Fruit fly (Drosophila melanogaster): ENCODE results near the gene CG11267.

The CG11267 gene

DNA sequence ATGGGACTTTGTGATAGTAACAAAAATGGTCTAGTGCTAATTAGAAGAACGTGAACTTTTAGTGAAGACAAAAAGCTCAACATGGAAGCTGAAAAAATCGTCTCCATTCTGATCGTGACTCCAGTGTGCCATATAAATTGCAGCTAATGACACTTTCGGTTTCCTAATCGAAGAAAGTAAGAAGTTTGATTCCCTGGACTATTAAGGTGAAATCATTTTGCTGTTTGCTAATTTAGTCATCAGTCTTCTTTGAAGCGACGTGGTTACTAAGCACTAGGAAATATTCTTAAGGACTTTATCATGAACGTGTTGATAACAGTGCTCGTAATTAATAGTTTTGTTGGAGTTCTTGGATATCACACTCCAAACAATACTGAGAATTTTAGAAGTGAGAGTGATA, 46.9 kb downstream of the CG11267 start, which contains the start of gene CG34429:
CG34429 (plus strand) TSS at position 301 of the 400 bp plus-strand sequence.
- TF ChIP-seq bab1 (GFP tag; optimal IDR thresholded peaks at IDR 0.05) (no peak), CG7045 (GFP tag; optimal IDR thresholded peaks at IDR 0.05) (no peak), cnc (optimal IDR thresholded peaks at IDR 0.05) (no peak), pad (GFP tag; optimal IDR thresholded peaks at IDR 0.05) (no peak), kay (GFP tag; ENCODE audit: borderline replicate concordance) (no peak), CG11617 (GFP tag; optimal IDR thresholded peaks at IDR 0.05) (no peak), Mnt (GFP tag; optimal IDR thresholded peaks at IDR 0.05) (no peak), cic (GFP tag; optimal IDR thresholded peaks at IDR 0.05) (no peak), Clk (GFP tag; optimal IDR thresholded peaks at IDR 0.05) (no peak), CG1620 (GFP tag; optimal IDR thresholded peaks at IDR 0.05) (no peak), toe (GFP tag; optimal IDR thresholded peaks at IDR 0.05) (no peak), Crg-1 (GFP tag; optimal IDR thresholded peaks at IDR 0.05) (no peak), Hr96 (GFP tag; optimal IDR thresholded peaks at IDR 0.05) (no peak), CG5204 (GFP tag; optimal IDR thresholded peaks at IDR 0.05) (no peak), CG33017 (tag; optimal IDR thresholded peaks at IDR 0.05) (no peak), CG7101 (tag; optimal IDR thresholded peaks at IDR 0.05) (no peak), CG14711 (tag; optimal IDR thresholded peaks at IDR 0.05) (no peak), tj (GFP tag; optimal IDR thresholded peaks at IDR 0.05) (no peak)

DNA sequence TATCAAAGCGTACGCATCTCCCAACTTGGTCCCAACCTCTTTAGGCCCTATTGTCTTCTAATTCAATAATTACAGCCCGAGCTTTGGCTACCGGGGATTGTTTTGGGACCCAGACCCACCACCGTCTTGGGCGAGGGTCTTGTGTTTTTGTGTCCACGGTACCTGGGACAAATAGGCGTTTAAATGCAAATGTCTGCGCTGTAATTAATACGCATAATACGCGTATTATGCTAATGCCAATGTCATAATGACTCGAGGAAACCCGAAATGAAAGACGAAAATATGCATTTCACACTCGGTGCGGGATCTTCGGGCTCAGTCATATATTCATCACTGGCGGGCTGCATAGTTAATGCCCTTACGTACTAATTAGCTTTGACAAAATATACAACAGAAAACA, 48.5 kb downstream of the CG11267 start:
- TF ChIP-seq CG14711 (tag; optimal IDR thresholded peaks at IDR 0.05), result no peak
- no peak for TF ChIP-seq Crg-1 (GFP tag; optimal IDR thresholded peaks at IDR 0.05)
- no peak for TF ChIP-seq toe (GFP tag; optimal IDR thresholded peaks at IDR 0.05)
- TF ChIP-seq Hr96 (GFP tag; optimal IDR thresholded peaks at IDR 0.05), result no peak
- no peak for TF ChIP-seq cnc (optimal IDR thresholded peaks at IDR 0.05)
- TF ChIP-seq Clk (GFP tag; optimal IDR thresholded peaks at IDR 0.05), result no peak
- no peak for TF ChIP-seq CG5204 (GFP tag; optimal IDR thresholded peaks at IDR 0.05)
- no peak for TF ChIP-seq Mnt (GFP tag; optimal IDR thresholded peaks at IDR 0.05)
- TF ChIP-seq CG12768 (GFP tag; optimal IDR thresholded peaks at IDR 0.05), result no peak

DNA sequence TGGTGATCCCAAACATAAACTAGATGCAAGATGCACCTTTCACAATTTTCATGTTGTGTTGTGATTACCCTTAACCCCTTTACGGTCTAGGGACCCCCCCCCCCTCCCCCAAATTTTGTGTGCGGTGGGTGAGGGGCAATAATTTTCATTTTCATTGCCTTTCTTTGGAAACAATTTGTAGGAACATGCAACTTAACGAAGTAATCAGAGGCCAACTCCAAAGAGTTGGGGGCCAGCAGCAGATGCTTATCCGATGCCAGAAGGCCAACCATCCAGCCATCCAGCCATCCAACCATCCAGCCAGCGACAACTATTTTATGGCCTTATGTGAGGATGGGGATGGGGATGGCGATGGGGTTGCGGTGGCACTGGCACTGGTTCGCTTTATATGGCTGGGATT, 49.1 kb downstream of the CG11267 start:
- TF ChIP-seq cic (GFP tag; optimal IDR thresholded peaks at IDR 0.05), result no peak
- TF ChIP-seq CG1620 (GFP tag; optimal IDR thresholded peaks at IDR 0.05), result no peak
- TF ChIP-seq Mnt (GFP tag; optimal IDR thresholded peaks at IDR 0.05), result no peak
- TF ChIP-seq tj (GFP tag; optimal IDR thresholded peaks at IDR 0.05), result no peak
- no peak for TF ChIP-seq CG33017 (tag; optimal IDR thresholded peaks at IDR 0.05)
- no peak for TF ChIP-seq cnc (optimal IDR thresholded peaks at IDR 0.05)
- TF ChIP-seq CG7101 (tag; optimal IDR thresholded peaks at IDR 0.05), result no peak
- no peak for TF ChIP-seq Clk (GFP tag; optimal IDR thresholded peaks at IDR 0.05)
- no peak for TF ChIP-seq CG5204 (GFP tag; optimal IDR thresholded peaks at IDR 0.05)
- TF ChIP-seq pad (GFP tag; optimal IDR thresholded peaks at IDR 0.05), result no peak
- no peak for TF ChIP-seq CG11617 (GFP tag; optimal IDR thresholded peaks at IDR 0.05)
- no peak for TF ChIP-seq ovo (GFP tag; optimal IDR thresholded peaks at IDR 0.05)
- TF ChIP-seq Crg-1 (GFP tag; optimal IDR thresholded peaks at IDR 0.05), result no peak
- TF ChIP-seq CG7045 (GFP tag; optimal IDR thresholded peaks at IDR 0.05), result no peak

DNA sequence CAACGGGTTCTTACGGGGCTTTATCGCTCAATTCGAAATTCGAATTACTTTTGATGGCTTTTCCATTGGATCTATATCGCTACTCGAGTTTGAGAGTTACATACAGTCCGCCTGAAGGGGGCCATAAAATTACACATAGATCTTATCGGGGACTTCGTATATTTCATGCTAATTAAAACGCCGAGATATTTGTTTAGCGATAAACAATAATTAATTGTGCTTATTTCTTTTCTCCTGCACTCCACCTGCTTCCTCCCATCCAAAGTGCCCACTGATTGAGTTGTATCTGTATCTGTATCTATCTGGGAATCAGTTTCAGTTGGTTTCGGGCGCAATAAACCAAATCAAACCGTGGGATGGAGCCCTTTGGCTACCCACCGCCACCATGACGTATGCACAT, 49.8 kb downstream of the CG11267 start:
- no peak for TF ChIP-seq CG12768 (GFP tag; optimal IDR thresholded peaks at IDR 0.05)
- TF ChIP-seq kay (GFP tag; ENCODE audit: borderline replicate concordance), result no peak
- TF ChIP-seq cnc (optimal IDR thresholded peaks at IDR 0.05), result no peak
- no peak for TF ChIP-seq ovo (GFP tag; optimal IDR thresholded peaks at IDR 0.05)
- no peak for TF ChIP-seq tj (GFP tag; optimal IDR thresholded peaks at IDR 0.05)
- TF ChIP-seq bab1 (GFP tag; optimal IDR thresholded peaks at IDR 0.05), result no peak
- TF ChIP-seq Mnt (GFP tag; optimal IDR thresholded peaks at IDR 0.05), result no peak
- TF ChIP-seq cic (GFP tag; optimal IDR thresholded peaks at IDR 0.05), result no peak
- no peak for TF ChIP-seq CG14711 (tag; optimal IDR thresholded peaks at IDR 0.05)
- no peak for TF ChIP-seq CG33017 (tag; optimal IDR thresholded peaks at IDR 0.05)
- TF ChIP-seq CG11617 (GFP tag; optimal IDR thresholded peaks at IDR 0.05), result no peak
- TF ChIP-seq Hr96 (GFP tag; optimal IDR thresholded peaks at IDR 0.05), result no peak
- no peak for TF ChIP-seq Clk (GFP tag; optimal IDR thresholded peaks at IDR 0.05)
- no peak for TF ChIP-seq CG1620 (GFP tag; optimal IDR thresholded peaks at IDR 0.05)
- TF ChIP-seq pad (GFP tag; optimal IDR thresholded peaks at IDR 0.05), result no peak
- TF ChIP-seq CG7101 (tag; optimal IDR thresholded peaks at IDR 0.05), result no peak

DNA sequence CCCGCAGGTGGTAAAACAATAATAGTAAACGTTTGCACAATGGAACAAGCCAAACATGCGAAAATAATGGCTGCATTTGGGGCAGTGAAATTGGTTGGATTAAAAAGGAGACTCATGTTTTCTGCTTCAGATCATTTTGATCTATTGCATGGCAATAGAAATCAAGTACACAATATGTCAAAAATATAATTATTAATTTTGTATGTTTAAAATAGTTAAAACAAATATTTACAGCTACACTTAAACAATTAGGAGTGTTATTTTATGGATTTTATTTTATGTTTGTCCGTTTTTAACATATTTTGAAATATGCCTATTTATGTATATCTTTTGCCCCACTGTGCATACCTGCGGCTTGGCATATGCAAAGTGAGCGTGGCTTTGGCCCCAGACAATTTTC, 50.4 kb downstream of the CG11267 start:
- TF ChIP-seq cic (GFP tag; optimal IDR thresholded peaks at IDR 0.05), result no peak
- no peak for TF ChIP-seq CG11617 (GFP tag; optimal IDR thresholded peaks at IDR 0.05)
- TF ChIP-seq CG5204 (GFP tag; optimal IDR thresholded peaks at IDR 0.05), result no peak
- no peak for TF ChIP-seq Crg-1 (GFP tag; optimal IDR thresholded peaks at IDR 0.05)
- no peak for TF ChIP-seq CG14711 (tag; optimal IDR thresholded peaks at IDR 0.05)
- no peak for TF ChIP-seq cnc (optimal IDR thresholded peaks at IDR 0.05)
- TF ChIP-seq toe (GFP tag; optimal IDR thresholded peaks at IDR 0.05), result no peak
- no peak for TF ChIP-seq kay (GFP tag; ENCODE audit: borderline replicate concordance)
